Worm (Caenorhabditis elegans) whole organism, L3 larva: ENCODE results near the gene ergi-2.

Experiments used
- ceh-82 ChIP-seq: fragments of 150-350 bp; optimal IDR thresholded peaks from 2 replicates; lab custom pipeline; 2014; ENCODE audit warnings: missing biosample characterization, missing genetic modification characterization
- egl-5 ChIP-seq: fragments of 150-350 bp; optimal IDR thresholded peaks from 2 replicates; lab custom pipeline; 2017; ENCODE audit warnings: missing biosample characterization, missing genetic modification reagents, missing genetic modification characterization, inconsistent platforms
- fos-1 ChIP-seq: fragments of 150-350 bp; optimal IDR thresholded peaks from 2 replicates; lab custom pipeline; 2014; ENCODE audit warnings: missing biosample characterization, missing genetic modification characterization
- nhr-11 ChIP-seq: fragments of 150-350 bp; optimal IDR thresholded peaks from 2 replicates; lab custom pipeline; 2014; ENCODE audit warnings: missing biosample characterization, missing genetic modification characterization
- skn-1 ChIP-seq: fragments of 150-350 bp; optimal IDR thresholded peaks from 2 replicates; lab custom pipeline; 2014; ENCODE audit warnings: missing biosample characterization, missing genetic modification characterization
- snpc-4 ChIP-seq: fragments of 150-350 bp; optimal IDR thresholded peaks from 2 replicates; lab custom pipeline; 2014; ENCODE audit warnings: missing biosample characterization, missing genetic modification characterization

- TF ChIP-seq egl-5 (tag; lab: Kevin White, UChicago) (no peak), skn-1 (tag; lab: Kevin White, UChicago) (no peak), ceh-82 (tag; lab: Kevin White, UChicago) (no peak), fos-1 (tag; lab: Kevin White, UChicago) (no peak), nhr-11 (tag; lab: Kevin White, UChicago) (no peak), snpc-4 (tag; lab: Kevin White, UChicago) (no peak)
These were observed 30.1 kb downstream of the ergi-2 start for ce11 chrX:14976840-14977534.
